Fruit fly (Drosophila melanogaster) whole organism, embryonic: ENCODE measurements around the gene CG13012.

Experiments
- ATbp ChIP-seq: fragments of 200-800 bp; sonication (Bioruptor generic); optimal IDR thresholded peaks from 2 replicates; lab custom pipeline; 2017; ENCODE audit warnings: missing biosample characterization, mild to moderate bottlenecking, missing genetic modification characterization, missing genetic modification reagents
- CG10543 ChIP-seq: fragments of 200-800 bp; sonication (Bioruptor generic); optimal IDR thresholded peaks from 3 replicates; lab custom pipeline; 2017; ENCODE audit warnings: missing biosample characterization, mild to moderate bottlenecking, missing genetic modification characterization, moderate library complexity
- CG12299 ChIP-seq: fragments of 200-800 bp; sonication (Bioruptor generic); optimal IDR thresholded peaks from 2 replicates; lab custom pipeline; 2018; ENCODE audit warnings: missing biosample characterization, mild to moderate bottlenecking, missing genetic modification characterization
- CG12391 ChIP-seq: fragments of 200-800 bp; sonication (Bioruptor generic); optimal IDR thresholded peaks from 3 replicates; lab custom pipeline; 2018; ENCODE audit warnings: missing biosample characterization, mild to moderate bottlenecking, missing genetic modification characterization, moderate library complexity
- CG12769 ChIP-seq: fragments of 200-800 bp; sonication (Bioruptor generic); optimal IDR thresholded peaks from 2 replicates; lab custom pipeline; 2019; ENCODE audit warnings: missing biosample characterization, mild to moderate bottlenecking, missing genetic modification characterization, moderate library complexity
- CG1529 ChIP-seq: fragments of 200-800 bp; sonication (Bioruptor generic); optimal IDR thresholded peaks from 3 replicates; lab custom pipeline; 2018; ENCODE audit warnings: missing biosample characterization, missing genetic modification characterization
- CG18011 ChIP-seq: fragments of 200-800 bp; sonication (Bioruptor generic); optimal IDR thresholded peaks from 2 replicates; lab custom pipeline; 2017; ENCODE audit warnings: missing biosample characterization, missing genetic modification characterization, mild to moderate bottlenecking, moderate library complexity, missing genotype
- CG18599 ChIP-seq: fragments of 200-800 bp; sonication (Bioruptor generic); optimal IDR thresholded peaks from 3 replicates; lab custom pipeline; 2017; ENCODE audit warnings: missing biosample characterization, missing genetic modification characterization, mild to moderate bottlenecking, moderate library complexity, missing genetic modification reagents
- CG31365 ChIP-seq: fragments of 200-800 bp; sonication (Bioruptor generic); optimal IDR thresholded peaks from 2 replicates; lab custom pipeline; 2018; ENCODE audit warnings: missing biosample characterization, mild to moderate bottlenecking, missing genetic modification characterization
- CG31441 ChIP-seq: fragments of 200-800 bp; sonication (Bioruptor generic); IDR thresholded peaks from 2 replicates; pipeline ENCODE4 v1.3.6; 2022; ENCODE audit warnings: missing biosample characterization, missing genetic modification characterization
- CG34422 ChIP-seq: fragments of 200-800 bp; sonication (Bioruptor generic); IDR thresholded peaks from 3 replicates; pipeline ENCODE4 v1.3.6; 2022; ENCODE audit warnings: missing biosample characterization, missing genetic modification characterization
- CG6654 ChIP-seq: fragments of 200-800 bp; sonication (Bioruptor generic); optimal IDR thresholded peaks from 2 replicates; lab custom pipeline; 2017; ENCODE audit warnings: missing biosample characterization, mild to moderate bottlenecking, missing genetic modification characterization
- CG7357 ChIP-seq: fragments of 200-800 bp; sonication (Bioruptor generic); IDR thresholded peaks from 3 replicates; pipeline ENCODE4 v1.3.6; 2022; ENCODE audit warnings: missing biosample characterization, missing genetic modification characterization
- CG7745 ChIP-seq: fragments of 200-800 bp; sonication (Bioruptor generic); optimal IDR thresholded peaks from 2 replicates; lab custom pipeline; 2018; ENCODE audit warnings: missing biosample characterization, mild to moderate bottlenecking, missing genetic modification characterization, moderate library complexity
- CG7963 ChIP-seq: fragments of 200-800 bp; sonication (Bioruptor generic); IDR thresholded peaks from 3 replicates; pipeline ENCODE4 v1.3.6; 2022; ENCODE audit warnings: missing biosample characterization, missing genetic modification characterization; ENCODE audit not compliant: partially characterized antibody
- CG9797 ChIP-seq: fragments of 200-800 bp; sonication (Bioruptor generic); optimal IDR thresholded peaks from 3 replicates; lab custom pipeline; 2018; ENCODE audit warnings: missing biosample characterization, mild to moderate bottlenecking, missing genetic modification characterization
- D ChIP-seq, 2 experiments: fragments of 200-800 bp in 1 of 2; fragments of >200 bp in 1 of 2; sonication (Bioruptor generic) in 1 of 2; optimal IDR thresholded peaks; 2 replicates in 1 of 2; 3 replicates in 1 of 2; lab custom pipeline; 2017; ENCODE audit warnings: mild to moderate bottlenecking in 1 of 2, missing biosample characterization in 1 of 2, missing genetic modification characterization in 1 of 2, missing genetic modification reagents in 1 of 2
- Dll ChIP-seq: fragments of 200-800 bp; sonication (Bioruptor generic); IDR thresholded peaks from 4 replicates; pipeline ENCODE4 v1.3.6; 2022; ENCODE audit warnings: missing biosample characterization, missing genetic modification characterization; ENCODE audit not compliant: partially characterized antibody
- Drgx ChIP-seq: fragments of 200-800 bp; sonication (Bioruptor generic); IDR thresholded peaks from 2 replicates; pipeline ENCODE4 v1.3.6; 2022; ENCODE audit warnings: missing biosample characterization, missing genetic modification characterization
- E2f2 ChIP-seq: fragments of 200-800 bp; sonication (Bioruptor generic); IDR thresholded peaks from 2 replicates; pipeline ENCODE4 v1.3.6; 2022; ENCODE audit warnings: missing biosample characterization, missing genetic modification characterization
- HLH3B ChIP-seq: fragments of 200-800 bp; sonication (Bioruptor generic); IDR thresholded peaks from 2 replicates; pipeline ENCODE4 v1.3.6; 2022; ENCODE audit warnings: missing biosample characterization, missing genetic modification characterization
- Jarid2 ChIP-seq: fragments of 200-800 bp; sonication (Bioruptor generic); optimal IDR thresholded peaks from 3 replicates; lab custom pipeline; 2017; ENCODE audit warnings: mild to moderate bottlenecking, missing biosample characterization, missing genetic modification reagents, missing genetic modification characterization
- Med ChIP-seq: fragments of 200-800 bp; sonication (Bioruptor generic); peaks from one replicate; lab custom pipeline; 2016; ENCODE audit warnings: missing biosample characterization, missing genetic modification characterization, mild to moderate bottlenecking, inconsistent platforms, moderate library complexity
- NC2β ChIP-seq: fragments of 200-800 bp; sonication (Bioruptor generic); optimal IDR thresholded peaks from 2 replicates; lab custom pipeline; 2016; ENCODE audit warnings: missing biosample characterization, missing genetic modification characterization
- Nf-YA ChIP-seq: fragments of 200-800 bp; sonication (Bioruptor generic); IDR thresholded peaks from 2 replicates; pipeline ENCODE4 v1.3.6; 2022; ENCODE audit warnings: missing biosample characterization, missing genetic modification characterization
- Pdp1 ChIP-seq, 2 experiments: fragments of 200-800 bp; sonication (Bioruptor generic); optimal IDR thresholded peaks; 3 replicates each; lab custom pipeline; 2016; ENCODE audit warnings: missing biosample characterization in 2 of 2, missing genetic modification characterization in 2 of 2, mild to moderate bottlenecking in 1 of 2, moderate library complexity in 1 of 2
- Ssrp ChIP-seq: fragments of 200-800 bp; sonication (Bioruptor generic); optimal IDR thresholded peaks from 2 replicates; lab custom pipeline; 2018; ENCODE audit warnings: missing biosample characterization, mild to moderate bottlenecking, missing genetic modification characterization, moderate library complexity
- Usf ChIP-seq: fragments of 200-800 bp; sonication (Bioruptor generic); optimal IDR thresholded peaks from 2 replicates; lab custom pipeline; 2017; ENCODE audit warnings: missing genotype, missing biosample characterization, missing genetic modification characterization
- cas ChIP-seq: fragments of 200-800 bp; sonication (Bioruptor generic); IDR thresholded peaks from 2 replicates; pipeline ENCODE4 v1.3.6; 2022; ENCODE audit warnings: missing biosample characterization, missing genetic modification characterization
- cg ChIP-seq: fragments of 200-800 bp; sonication (Bioruptor generic); optimal IDR thresholded peaks from 3 replicates; lab custom pipeline; 2019; ENCODE audit warnings: missing biosample characterization, mild to moderate bottlenecking, missing genetic modification characterization, moderate library complexity
- chm ChIP-seq: fragments of 200-800 bp; sonication (Bioruptor generic); IDR thresholded peaks from 2 replicates; pipeline ENCODE4 v1.3.6; 2022; ENCODE audit warnings: missing biosample characterization, missing genetic modification characterization
- jumu ChIP-seq: fragments of 200-800 bp; sonication (Bioruptor generic); optimal IDR thresholded peaks from 3 replicates; lab custom pipeline; 2016; ENCODE audit warnings: missing biosample characterization, missing genetic modification characterization
- kni ChIP-seq: fragments of 200-800 bp; sonication (Bioruptor generic); optimal IDR thresholded peaks from 3 replicates; lab custom pipeline; 2017; ENCODE audit warnings: mild to moderate bottlenecking, missing biosample characterization, missing genetic modification reagents, missing genetic modification characterization
- oc ChIP-seq: fragments of 200-800 bp; sonication (Bioruptor generic); optimal IDR thresholded peaks from 2 replicates; lab custom pipeline; 2018; ENCODE audit warnings: missing biosample characterization, mild to moderate bottlenecking, missing genetic modification characterization, moderate library complexity
- otp ChIP-seq: fragments of 200-800 bp; sonication (Bioruptor generic); IDR thresholded peaks from 3 replicates; pipeline ENCODE4, ENCODE4 v1.3.6; 2022; ENCODE audit warnings: missing biosample characterization, missing genetic modification characterization
- sc ChIP-seq, 3 experiments: fragments of >200 bp in 2 of 3; fragments of 200-800 bp in 1 of 3; sonication (Bioruptor generic) in 1 of 3; optimal IDR thresholded peaks; 2 replicates in 2 of 3; 3 replicates in 1 of 3; lab custom pipeline; 2017; ENCODE audit warnings: mild to moderate bottlenecking in 1 of 3, missing biosample characterization in 1 of 3, missing genetic modification characterization in 1 of 3, missing genetic modification reagents in 1 of 3
- sd ChIP-seq: fragments of 200-800 bp; sonication (Bioruptor generic); optimal IDR thresholded peaks from 3 replicates; lab custom pipeline; 2018; ENCODE audit warnings: missing biosample characterization, mild to moderate bottlenecking, missing genetic modification characterization, moderate library complexity
- sens ChIP-seq: fragments of 200-800 bp; sonication (Bioruptor generic); peaks from one replicate; lab custom pipeline; 2016; ENCODE audit warnings: missing biosample characterization, missing genetic modification characterization
- sens-2 ChIP-seq: fragments of 200-800 bp; sonication (Bioruptor generic); IDR thresholded peaks from 2 replicates; pipeline ENCODE4 v1.3.6; 2022; ENCODE audit warnings: missing biosample characterization, missing genetic modification characterization
- sim ChIP-seq: fragments of 200-800 bp; sonication (Bioruptor generic); IDR thresholded peaks from 2 replicates; pipeline ENCODE4 v1.3.6; 2022; ENCODE audit warnings: missing biosample characterization, missing genetic modification characterization
- sisA ChIP-seq: fragments of 200-800 bp; sonication (Bioruptor generic); IDR thresholded peaks from 2 replicates; pipeline ENCODE4 v1.3.6; 2022; ENCODE audit warnings: missing biosample characterization, missing genetic modification characterization
- slbo ChIP-seq: fragments of 200-800 bp; sonication (Bioruptor generic); IDR thresholded peaks from 2 replicates; pipeline ENCODE4 v1.3.6; 2022; ENCODE audit warnings: missing biosample characterization, missing genetic modification characterization
- stc ChIP-seq: fragments of 200-800 bp; sonication (Bioruptor generic); IDR thresholded peaks from 2 replicates; pipeline ENCODE4 v1.3.6; 2022; ENCODE audit warnings: missing biosample characterization, missing genetic modification characterization
- tap ChIP-seq: fragments of 200-800 bp; optimal IDR thresholded peaks from 3 replicates; lab custom pipeline; 2019; ENCODE audit warnings: missing biosample characterization, mild to moderate bottlenecking, missing genetic modification characterization, moderate library complexity
- unpg ChIP-seq: fragments of 200-800 bp; sonication (Bioruptor generic); optimal IDR thresholded peaks from 3 replicates; lab custom pipeline; 2018; ENCODE audit warnings: missing biosample characterization, mild to moderate bottlenecking, missing genetic modification characterization, moderate library complexity
- wor ChIP-seq: fragments of 200-800 bp; sonication (Bioruptor generic); IDR thresholded peaks from 2 replicates; pipeline ENCODE4 v1.3.6; 2022; ENCODE audit warnings: missing biosample characterization, missing genetic modification characterization

Gene CG13012

dm6 chrX:16644535-16645131 lies 31.9 kb downstream of the CG13012 start (continued):
- TF ChIP-seq Usf (GFP tag; lab: Kevin White, UChicago), result no peak
- TF ChIP-seq CG34422 (GFP tag; lab: Robert Waterston, UW), result 0 out of 3 replicates have a peak, but pooled peaks have one; percentile 14
- TF ChIP-seq D (optimal IDR thresholded peaks at IDR 0.05; lab: Kevin White, UChicago), result no peak
- TF ChIP-seq D (GFP tag; optimal IDR thresholded peaks at IDR 0.05; lab: Kevin White, UChicago), result peak; percentile 37
- no peak for TF ChIP-seq sisA
- TF ChIP-seq NC2β, result peak; percentile 41
- TF ChIP-seq sim, result no peak
- TF ChIP-seq, all 482 proteins: peak for 174

DNA sequence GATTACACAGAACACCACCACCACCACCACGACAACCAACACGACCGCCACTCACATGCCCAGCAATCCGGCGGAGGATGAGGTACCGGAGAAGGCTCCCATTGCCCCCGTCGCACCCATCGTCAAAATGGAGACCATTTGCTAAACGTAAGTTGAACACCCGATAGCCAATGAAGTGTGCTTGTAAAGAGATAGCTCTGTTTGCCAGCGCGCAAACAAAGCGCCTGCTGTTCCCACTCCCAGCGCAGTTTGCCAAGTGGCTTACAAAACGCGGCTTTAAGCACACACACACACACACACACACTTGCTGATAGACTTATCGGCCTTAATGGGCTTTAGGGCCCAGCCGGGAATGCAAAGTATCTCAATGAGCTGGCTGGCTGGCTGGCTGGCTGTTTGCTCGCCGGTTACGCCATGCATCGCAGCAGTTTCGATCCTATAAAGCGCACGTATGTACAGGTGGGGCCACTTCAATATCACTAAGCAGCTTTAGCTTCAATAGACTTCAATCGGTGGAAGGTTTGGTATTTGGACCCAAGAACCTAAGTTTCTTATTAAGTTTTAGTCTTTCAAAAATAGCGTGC lies 33.1 kb downstream of the CG13012 start:
- TF ChIP-seq chm (GFP tag; lab: Robert Waterston, UW) (no peak), CG10543 (GFP tag; lab: Kevin White, UChicago) (peak; percentile 16), CG12769 (tag; lab: Kevin White, UChicago) (peak; percentile 7), sens (GFP tag; lab: Kevin White, UChicago) (peak; percentile 78), CG31365 (tag; lab: Kevin White, UChicago) (no peak), Pdp1 (GFP tag; optimal IDR thresholded peaks at IDR 0.05; lab: Kevin White, UChicago) (peak in 1 of 2 experiments; percentile 70), HLH3B (GFP tag; lab: Robert Waterston, UW) (0 out of 2 replicates have a peak, but pooled peaks have one; percentile 16), cg (GFP tag; lab: Kevin White, UChicago) (peak; percentile 24), Med (GFP tag; lab: Kevin White, UChicago) (peak; percentile 35), sd (tag; lab: Kevin White, UChicago) (peak; percentile 50), oc (tag; lab: Kevin White, UChicago) (peak; percentile 70), slbo (GFP tag; lab: Robert Waterston, UW) (peak; percentile 6; the same call in 1 of the 2 replicates), Ssrp (tag; lab: Kevin White, UChicago) (no peak), ATbp (GFP tag; lab: Kevin White, UChicago) (peak; percentile 39), stc (GFP tag; lab: Robert Waterston, UW) (peak; percentile 26; the same call in 1 of the 2 replicates)

dm6 chrX:16641101-16641420 lies 35.5 kb downstream of the CG13012 start:
- TF ChIP-seq Nf-YA (GFP tag; lab: Robert Waterston, UW), result no peak
- TF ChIP-seq CG9797, result no peak
- TF ChIP-seq CG7745 (tag; lab: Kevin White, UChicago), result no peak
- no peak for TF ChIP-seq otp (GFP tag; lab: Robert Waterston, UW)
- TF ChIP-seq CG18599 (GFP tag; lab: Kevin White, UChicago), result no peak
- no peak for TF ChIP-seq wor (GFP tag; lab: Robert Waterston, UW)
- TF ChIP-seq CG6654 (GFP tag; lab: Kevin White, UChicago), result no peak
- TF ChIP-seq Jarid2 (GFP tag; lab: Kevin White, UChicago), result peak; percentile 61
- TF ChIP-seq sc (optimal IDR thresholded peaks at IDR 0.05; lab: Kevin White, UChicago), result no peak
- TF ChIP-seq sc (GFP tag; optimal IDR thresholded peaks at IDR 0.05; lab: Kevin White, UChicago), result no peak
- TF ChIP-seq Dll (GFP tag; lab: Robert Waterston, UW), result no peak
- TF ChIP-seq Drgx (GFP tag; lab: Robert Waterston, UW), result no peak
- peak; percentile 59 for TF ChIP-seq kni
- no peak for TF ChIP-seq unpg (GFP tag; lab: Kevin White, UChicago)
- TF ChIP-seq tap (tag; lab: Kevin White, UChicago), result no peak
- no peak for TF ChIP-seq CG12391 (tag; lab: Kevin White, UChicago)
- no peak for TF ChIP-seq sens-2 (GFP tag; lab: Robert Waterston, UW)
- TF ChIP-seq CG1529 (GFP tag; lab: Kevin White, UChicago), result no peak
- TF ChIP-seq CG12299 (tag; lab: Kevin White, UChicago), result no peak
- TF ChIP-seq CG7963, result no peak
- no peak for TF ChIP-seq E2f2 (GFP tag; lab: Robert Waterston, UW)
- TF ChIP-seq jumu, result no peak
- TF ChIP-seq cas, result no peak
- no peak for TF ChIP-seq CG31441 (GFP tag; lab: Robert Waterston, UW)
- TF ChIP-seq CG7357 (GFP tag; lab: Robert Waterston, UW), result no peak
- TF ChIP-seq CG18011, result no peak
